Worm (Caenorhabditis elegans): Measurements from ENCODE around the gene C13G3.1.

DNA sequence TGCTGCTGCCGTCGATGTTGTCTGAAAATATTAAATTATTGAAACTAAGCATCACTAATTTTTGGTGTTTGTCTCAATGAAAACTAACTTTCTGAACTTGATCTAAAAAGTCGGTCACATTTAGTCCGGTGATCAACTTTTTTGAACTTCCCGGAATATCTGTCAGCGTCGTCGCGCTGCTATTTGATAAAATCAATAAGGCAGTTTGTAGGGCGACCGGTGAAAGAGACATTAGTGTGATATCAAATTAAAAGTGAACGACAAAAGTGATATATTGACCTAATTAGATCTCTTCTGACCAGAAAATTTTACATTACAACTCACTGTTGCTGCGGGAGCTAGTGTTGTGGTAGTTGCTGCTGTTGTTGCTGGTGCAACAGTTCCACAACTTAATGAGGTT is 41.3 kb downstream of the C13G3.1 start:
- TF ChIP-seq nhr-120 (GFP tag; IDR thresholded peaks at IDR 0.05) (no peak), hlh-12 (tag; optimal IDR thresholded peaks at IDR 0.05) (no peak), nhr-90 (tag; optimal IDR thresholded peaks at IDR 0.05) (no peak), hmg-20 (GFP tag; IDR thresholded peaks at IDR 0.05) (no peak), bed-2 (GFP tag; IDR thresholded peaks at IDR 0.05) (no peak), nfya-2 (GFP tag; IDR thresholded peaks at IDR 0.05) (no peak)

All from whole organism, young adult.